Fruit fly (Drosophila melanogaster): ENCODE data around the gene CG1737.

CG1737 gene

DNA sequence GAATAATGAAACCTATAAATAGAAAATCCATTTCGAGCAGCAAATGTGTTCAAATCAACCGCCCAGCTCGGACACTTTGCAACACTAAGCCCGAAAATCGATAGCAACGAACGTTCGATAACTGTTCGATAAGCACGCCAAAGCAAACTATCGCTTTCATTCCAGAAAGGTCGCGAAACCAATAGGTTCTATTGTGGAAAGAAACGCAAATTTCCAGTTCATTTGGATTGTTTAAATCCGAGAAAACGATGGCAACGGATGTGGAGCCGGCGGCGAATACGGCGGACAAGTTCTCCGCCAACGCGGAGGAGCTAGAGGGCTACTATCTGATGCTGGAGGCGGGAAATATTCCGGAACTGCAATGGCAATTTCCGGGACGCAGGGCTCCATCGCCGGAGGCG, 8.7 kb downstream of the CG1737 start, which contains the start of gene Pa1 (continued):
- TF ChIP-seq Nf-YC (tag; optimal IDR thresholded peaks at IDR 0.05), result peak; percentile 32
- no peak for TF ChIP-seq mirr (GFP tag; optimal IDR thresholded peaks at IDR 0.05)
- TF ChIP-seq jumu (GFP tag; optimal IDR thresholded peaks at IDR 0.05), result no peak
- no peak for TF ChIP-seq CG15479 (GFP tag; optimal IDR thresholded peaks at IDR 0.05)
- no peak for TF ChIP-seq cwo (GFP tag; optimal IDR thresholded peaks at IDR 0.05)
- no peak for TF ChIP-seq CG11085 (GFP tag; IDR thresholded peaks at IDR 0.05)
- TF ChIP-seq CG6854 (GFP tag; optimal IDR thresholded peaks at IDR 0.05), result no peak
- no peak for TF ChIP-seq Sox102F (GFP tag; optimal IDR thresholded peaks at IDR 0.05)
- TF ChIP-seq da (GFP tag; optimal IDR thresholded peaks at IDR 0.05), result no peak
- TF ChIP-seq gce (GFP tag; IDR thresholded peaks at IDR 0.05), result no peak
- no peak for TF ChIP-seq Hmr (GFP tag; optimal IDR thresholded peaks at IDR 0.05)
- TF ChIP-seq CG6272 (GFP tag; IDR thresholded peaks at IDR 0.05), result no peak
- no peak for TF ChIP-seq CG31224 (GFP tag; IDR thresholded peaks at IDR 0.05)
- TF ChIP-seq vvl (GFP tag; IDR thresholded peaks at IDR 0.05), result no peak; the same call in 1 of the 2 replicates
- TF ChIP-seq Oli (tag; optimal IDR thresholded peaks at IDR 0.05), result no peak
- TF ChIP-seq NfI (GFP tag; optimal IDR thresholded peaks at IDR 0.05), result no peak
- TF ChIP-seq rib (GFP tag; IDR thresholded peaks at IDR 0.05), result no peak
- TF ChIP-seq stwl (tag; optimal IDR thresholded peaks at IDR 0.05), result peak; percentile 42
- TF ChIP-seq wek (GFP tag; optimal IDR thresholded peaks at IDR 0.05), result no peak
- no peak for TF ChIP-seq ab (GFP tag; optimal IDR thresholded peaks at IDR 0.05)
- TF ChIP-seq CG10366 (GFP tag; IDR thresholded peaks at IDR 0.05), result no peak
- TF ChIP-seq psq (GFP tag; optimal IDR thresholded peaks at IDR 0.05), result no peak
- no peak for TF ChIP-seq Blimp-1 (GFP tag; optimal IDR thresholded peaks at IDR 0.05)
- TF ChIP-seq CG14014 (GFP tag; IDR thresholded peaks at IDR 0.05), result no peak
- no peak for TF ChIP-seq Atf3 (GFP tag; optimal IDR thresholded peaks at IDR 0.05)
- TF ChIP-seq NC2β (GFP tag; optimal IDR thresholded peaks at IDR 0.05), result no peak
- peak; percentile 12 for TF ChIP-seq gfzf (GFP tag; optimal IDR thresholded peaks at IDR 0.05)
- no peak for TF ChIP-seq CG17359 (tag; optimal IDR thresholded peaks at IDR 0.05)
- TF ChIP-seq p53 (GFP tag; optimal IDR thresholded peaks at IDR 0.05), result no peak
- TF ChIP-seq knrl (GFP tag; IDR thresholded peaks at IDR 0.05; ENCODE audit: partially characterized antibody), result peak; percentile 49; the same call in 2 of the 3 replicates
- TF ChIP-seq CG13296 (GFP tag; optimal IDR thresholded peaks at IDR 0.05), result no peak
- no peak for TF ChIP-seq CG14965 (GFP tag; optimal IDR thresholded peaks at IDR 0.05; ENCODE audit: borderline replicate concordance)
- no peak for TF ChIP-seq CG15011 (GFP tag; optimal IDR thresholded peaks at IDR 0.05)
- peak; percentile 5 for TF ChIP-seq CG15601 (tag; optimal IDR thresholded peaks at IDR 0.05)
- TF ChIP-seq chn (GFP tag; optimal IDR thresholded peaks at IDR 0.05), result no peak
- peak; percentile 62 for TF ChIP-seq Scr (GFP tag; IDR thresholded peaks at IDR 0.05; ENCODE audit: partially characterized antibody)
- TF ChIP-seq CG33557 (GFP tag; optimal IDR thresholded peaks at IDR 0.05), result peak; percentile 0
- TF ChIP-seq CG7963 (GFP tag; IDR thresholded peaks at IDR 0.05; ENCODE audit: partially characterized antibody), result peak; percentile 47; the same call in 1 of the 3 replicates
- no peak for TF ChIP-seq fd64A (GFP tag; optimal IDR thresholded peaks at IDR 0.05)
- peak; percentile 64 for TF ChIP-seq tna (GFP tag; IDR thresholded peaks at IDR 0.05; ENCODE audit: partially characterized antibody)
- TF ChIP-seq CG2889 (GFP tag; IDR thresholded peaks at IDR 0.05), result no peak
- TF ChIP-seq CG6175 (GFP tag; IDR thresholded peaks at IDR 0.05), result no peak
- TF ChIP-seq CG11093 (GFP tag; IDR thresholded peaks at IDR 0.05), result no peak
- no peak for TF ChIP-seq bcd (GFP tag; optimal IDR thresholded peaks at IDR 0.05)
- no peak for TF ChIP-seq zf30C (GFP tag; optimal IDR thresholded peaks at IDR 0.05)
- TF ChIP-seq slbo (GFP tag; IDR thresholded peaks at IDR 0.05), result no peak
- TF ChIP-seq CG2129 (GFP tag; IDR thresholded peaks at IDR 0.05; ENCODE audit: partially characterized antibody), result 0 out of 2 replicates have a peak, but pooled peaks have one; percentile 27
- no peak for TF ChIP-seq Kr (GFP tag; optimal IDR thresholded peaks at IDR 0.05)
- no peak for TF ChIP-seq zfh1 (GFP tag; IDR thresholded peaks at IDR 0.05)
- no peak for TF ChIP-seq C15 (GFP tag; IDR thresholded peaks at IDR 0.05)
- TF ChIP-seq YL-1 (GFP tag; optimal IDR thresholded peaks at IDR 0.05), result peak; percentile 71
